Worm (Caenorhabditis elegans) whole organism, young adult: Measurements from ENCODE around the gene T26C12.2.
"Not testable (repeated sequence)": the region's sequence is repeated elsewhere in the genome, so short reads cannot be mapped to it uniquely, and the experiment has no call there.

Source experiments
- B0019.2 ChIP-seq: fragments of 200-800 bp; sonication (Bioruptor generic); conservative IDR thresholded peaks from 2 replicates; pipeline ENCODE4 v1.3.6; 2022; ENCODE audit warnings: missing genetic modification reagents, missing genetic modification characterization, missing compliant biosample characterization
- T26A5.8 ChIP-seq: sonication (generic microtip); optimal IDR thresholded peaks from 2 replicates; lab custom pipeline; 2016; ENCODE audit warnings: missing genetic modification characterization, missing compliant biosample characterization
- Y95B8A.8 ChIP-seq: fragments of 200-800 bp; sonication (Bioruptor generic); IDR thresholded peaks from 2 replicates; pipeline ENCODE4 v1.3.6; 2022; ENCODE audit warnings: missing genetic modification reagents, missing genetic modification characterization, missing compliant biosample characterization
- ama-1 ChIP-seq, 3 experiments: fragments of 150-350 bp in 1 of 3; sonication (generic microtip) in 2 of 3; optimal IDR thresholded peaks; 2 replicates each; lab custom pipeline; 2014 to 2018; ENCODE audit warnings: missing biosample characterization in 2 of 3, missing genetic modification characterization in 2 of 3, missing genetic modification reagents in 2 of 3
- athp-1 ChIP-seq: sonication (generic microtip); optimal IDR thresholded peaks from 2 replicates; lab custom pipeline; 2017; ENCODE audit warnings: mild to moderate bottlenecking, missing genetic modification characterization, missing compliant biosample characterization
- ccch-3 ChIP-seq: fragments of 200-800 bp; sonication (Bioruptor generic); optimal IDR thresholded peaks from 2 replicates; lab custom pipeline; 2018; ENCODE audit warnings: mild to moderate bottlenecking, missing genetic modification characterization, missing compliant biosample characterization
- ceh-100 ChIP-seq: fragments of 200-800 bp; sonication (Bioruptor generic); IDR thresholded peaks from 2 replicates; pipeline ENCODE4 v1.3.6; 2022; ENCODE audit warnings: missing genetic modification reagents, missing genetic modification characterization, missing compliant biosample characterization
- hmg-20 ChIP-seq: fragments of 200-800 bp; sonication (Bioruptor generic); IDR thresholded peaks from 2 replicates; pipeline ENCODE4 v1.3.6; 2022; ENCODE audit warnings: missing genetic modification reagents, missing genetic modification characterization, missing compliant biosample characterization
- lag-1 ChIP-seq: fragments of 200-800 bp; sonication (Bioruptor generic); IDR thresholded peaks from 2 replicates; pipeline ENCODE4 v1.3.6; 2022; ENCODE audit warnings: missing genetic modification reagents, missing genetic modification characterization, missing compliant biosample characterization
- mcd-1 ChIP-seq: fragments of 200-800 bp; sonication (Bioruptor generic); IDR thresholded peaks from 2 replicates; pipeline ENCODE4 v1.3.6; 2022; ENCODE audit warnings: missing genetic modification reagents, missing genetic modification characterization, missing compliant biosample characterization
- repo-1 ChIP-seq: sonication (generic microtip); optimal IDR thresholded peaks from 2 replicates; lab custom pipeline; 2017; ENCODE audit warnings: mild to moderate bottlenecking, missing genetic modification characterization, missing compliant biosample characterization
- unc-130 ChIP-seq: sonication (generic microtip); optimal IDR thresholded peaks from 2 replicates; lab custom pipeline; 2016; ENCODE audit warnings: missing genetic modification reagents, missing genetic modification characterization, missing compliant biosample characterization

ce11 chrIV:3302058-3302457 lies 36.5 kb upstream of the T26C12.2 start, which contains the start of gene W08E12.4:
- not testable (repeated sequence) for TF ChIP-seq B0019.2; repo-1 (tag; lab: Kevin White, UChicago); ceh-100; unc-130; Y95B8A.8; mcd-1; ccch-3 (GFP tag; lab: Kevin White, UChicago); ama-1 (optimal IDR thresholded peaks at IDR 0.05; lab: Kevin White, UChicago); ama-1 (GFP tag; optimal IDR thresholded peaks at IDR 0.05; lab: Kevin White, UChicago); T26A5.8 (tag; lab: Kevin White, UChicago); hmg-20 (GFP tag; lab: Robert Waterston, UW); athp-1 (tag; lab: Kevin White, UChicago); lag-1 (GFP tag; lab: Robert Waterston, UW)
